Worm (Caenorhabditis elegans) whole organism, L4 larva: ENCODE results near the gene natc-1.

Source experiments
- madf-9 ChIP-seq: fragments of 200-800 bp; sonication (Bioruptor generic); conservative IDR thresholded peaks from 2 replicates; pipeline ENCODE4 v1.3.6; 2022; ENCODE audit warnings: missing genetic modification reagents, missing genetic modification characterization, missing compliant biosample characterization
- mdt-29 ChIP-seq: fragments of 200-800 bp; sonication (Bioruptor generic); IDR thresholded peaks from 2 replicates; pipeline ENCODE4 v1.3.6; 2022; ENCODE audit warnings: missing genetic modification reagents, missing genetic modification characterization, missing compliant biosample characterization
- nhr-237 ChIP-seq: sonication (generic microtip); optimal IDR thresholded peaks from 2 replicates; lab custom pipeline; 2017; ENCODE audit warnings: missing biosample characterization, missing genetic modification characterization

- TF ChIP-seq mdt-29 (GFP tag; lab: Robert Waterston, UW) = no peak
- TF ChIP-seq nhr-237 (tag; lab: Kevin White, UChicago) = no peak
- no peak for TF ChIP-seq madf-9 (GFP tag; lab: Robert Waterston, UW)
Measured at ce11 chrV:8413432-8414021, 48.6 kb upstream of the natc-1 start, which contains the start of gene vha-18.
